Fruit fly (Drosophila melanogaster) whole organism, pupa: Measurements from ENCODE around the gene Ugt35E2.

Experiments used
- CG4496 ChIP-seq: fragments of 200-800 bp; sonication (Bioruptor generic); IDR thresholded peaks from 3 replicates; pipeline ENCODE4 v1.3.6; 2022; ENCODE audit warnings: missing biosample characterization, missing genetic modification characterization
- CG8159 ChIP-seq: fragments of 200-800 bp; sonication (Bioruptor generic); optimal IDR thresholded peaks from 3 replicates; lab custom pipeline; 2018; ENCODE audit warnings: missing biosample characterization, mild to moderate bottlenecking, missing genetic modification characterization, moderate library complexity
- CG8301 ChIP-seq: fragments of 200-800 bp; sonication (Bioruptor generic); optimal IDR thresholded peaks from 2 replicates; lab custom pipeline; 2018; ENCODE audit warnings: missing biosample characterization, mild to moderate bottlenecking, missing genetic modification characterization

DNA sequence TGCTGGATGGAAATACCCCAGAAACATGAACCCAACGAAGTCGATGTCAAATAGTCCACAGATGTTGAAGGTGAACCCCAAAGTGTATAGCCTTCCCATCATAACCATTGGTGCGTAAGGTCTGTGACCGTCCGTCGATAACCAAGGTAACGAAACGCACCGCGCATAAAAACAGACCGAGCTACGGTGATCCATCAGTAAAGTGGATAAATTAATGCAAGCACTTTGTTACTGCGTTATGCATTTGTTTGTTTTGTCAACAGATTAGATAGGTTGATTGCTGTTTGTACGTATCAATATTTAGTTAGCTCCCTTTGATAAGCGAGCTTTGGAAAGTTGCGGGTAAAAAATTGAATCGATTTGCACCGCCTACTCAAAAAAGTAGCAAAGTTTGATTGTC, 10.5 kb upstream of the Ugt35E2 start:
- TF ChIP-seq CG8301 (no peak), CG8159 (tag; lab: Kevin White, UChicago) (no peak), CG4496 (GFP tag; lab: Robert Waterston, UW) (no peak)
